Fruit fly (Drosophila melanogaster) whole organism, embryonic: ENCODE measurements around the gene CG16826.

Experiments
- Antp ChIP-seq: fragments of 200-800 bp; sonication (Bioruptor generic); optimal IDR thresholded peaks from 3 replicates; lab custom pipeline; 2016; ENCODE audit warnings: missing biosample characterization, missing genetic modification characterization
- Bdp1 ChIP-seq: fragments of 200-800 bp; sonication (Bioruptor generic); optimal IDR thresholded peaks from 3 replicates; lab custom pipeline; 2016; ENCODE audit warnings: missing biosample characterization, missing genetic modification characterization
- BtbVII ChIP-seq: fragments of 200-800 bp; sonication (Bioruptor generic); optimal IDR thresholded peaks from 3 replicates; lab custom pipeline; 2017; ENCODE audit warnings: missing biosample characterization, mild to moderate bottlenecking, missing genetic modification characterization
- CG13624 ChIP-seq: fragments of 200-800 bp; sonication (Bioruptor generic); optimal IDR thresholded peaks from 2 replicates; lab custom pipeline; 2016; ENCODE audit warnings: missing biosample characterization, missing genetic modification characterization
- CG14050 ChIP-seq: fragments of 200-800 bp; sonication (Bioruptor generic); IDR thresholded peaks from 3 replicates; pipeline ENCODE4 v1.3.6; 2022; ENCODE audit warnings: missing biosample characterization, missing genetic modification characterization
- CG1602 ChIP-seq: fragments of 200-800 bp; sonication (Bioruptor generic); optimal IDR thresholded peaks from 3 replicates; lab custom pipeline; 2016; ENCODE audit warnings: missing biosample characterization, missing genetic modification characterization
- CG17385 ChIP-seq: fragments of 200-800 bp; sonication (Bioruptor generic); optimal IDR thresholded peaks from 3 replicates; lab custom pipeline; 2018; ENCODE audit warnings: missing biosample characterization, mild to moderate bottlenecking, missing genetic modification characterization
- CG17568 ChIP-seq: fragments of 200-800 bp; sonication (Bioruptor generic); optimal IDR thresholded peaks from 2 replicates; lab custom pipeline; 2018; ENCODE audit warnings: missing biosample characterization, mild to moderate bottlenecking, missing genetic modification characterization, moderate library complexity
- CG17829 ChIP-seq: fragments of 200-800 bp; optimal IDR thresholded peaks from 2 replicates; lab custom pipeline; 2019; ENCODE audit warnings: missing biosample characterization, mild to moderate bottlenecking, missing genetic modification characterization, moderate library complexity
- CG17912 ChIP-seq: fragments of 200-800 bp; sonication (Bioruptor generic); optimal IDR thresholded peaks from 2 replicates; lab custom pipeline; 2018; ENCODE audit warnings: missing biosample characterization, mild to moderate bottlenecking, missing genetic modification characterization
- CG2116 ChIP-seq: fragments of 200-800 bp; sonication (Bioruptor generic); optimal IDR thresholded peaks from 3 replicates; lab custom pipeline; 2018; ENCODE audit warnings: missing biosample characterization, mild to moderate bottlenecking, missing genetic modification characterization
- CG2889 ChIP-seq: fragments of 200-800 bp; sonication (Bioruptor generic); IDR thresholded peaks from 3 replicates; pipeline ENCODE4 v1.3.6; 2022; ENCODE audit warnings: missing biosample characterization, missing genetic modification characterization
- CG32772 ChIP-seq: fragments of 200-800 bp; sonication (Bioruptor generic); IDR thresholded peaks from 2 replicates; pipeline ENCODE4 v1.3.6; 2022; ENCODE audit warnings: missing biosample characterization, missing genetic modification characterization
- CG3838 ChIP-seq: fragments of 200-800 bp; sonication (Bioruptor generic); optimal IDR thresholded peaks from 3 replicates; lab custom pipeline; 2016; ENCODE audit warnings: missing biosample characterization, missing genetic modification characterization
- CG4424 ChIP-seq: fragments of 200-800 bp; sonication (Bioruptor generic); optimal IDR thresholded peaks from 3 replicates; lab custom pipeline; 2016; ENCODE audit warnings: missing biosample characterization, missing genetic modification characterization
- CG5953 ChIP-seq: fragments of 200-800 bp; sonication (Bioruptor generic); IDR thresholded peaks from 2 replicates; pipeline ENCODE4 v1.3.6; 2022; ENCODE audit warnings: missing biosample characterization, missing genetic modification characterization
- CG6272 ChIP-seq: fragments of 200-800 bp; sonication (Bioruptor generic); IDR thresholded peaks from 2 replicates; pipeline ENCODE4 v1.3.6; 2022; ENCODE audit warnings: missing biosample characterization, missing genetic modification characterization
- CG7556 ChIP-seq: fragments of 200-800 bp; sonication (Bioruptor generic); optimal IDR thresholded peaks from 2 replicates; lab custom pipeline; 2017; ENCODE audit warnings: missing biosample characterization, mild to moderate bottlenecking, missing genetic modification characterization
- CG7745 ChIP-seq: fragments of 200-800 bp; sonication (Bioruptor generic); optimal IDR thresholded peaks from 2 replicates; lab custom pipeline; 2018; ENCODE audit warnings: missing biosample characterization, mild to moderate bottlenecking, missing genetic modification characterization, moderate library complexity
- D ChIP-seq, 2 experiments: fragments of 200-800 bp in 1 of 2; fragments of >200 bp in 1 of 2; sonication (Bioruptor generic) in 1 of 2; optimal IDR thresholded peaks; 2 replicates in 1 of 2; 3 replicates in 1 of 2; lab custom pipeline; 2017; ENCODE audit warnings: mild to moderate bottlenecking in 1 of 2, missing biosample characterization in 1 of 2, missing genetic modification characterization in 1 of 2, missing genetic modification reagents in 1 of 2
- Fer2 ChIP-seq: fragments of 200-800 bp; sonication (Bioruptor generic); optimal IDR thresholded peaks from 2 replicates; lab custom pipeline; 2018; ENCODE audit warnings: missing biosample characterization, mild to moderate bottlenecking, missing genetic modification characterization, moderate library complexity
- Fer3 ChIP-seq: fragments of 200-800 bp; sonication (Bioruptor generic); optimal IDR thresholded peaks from 2 replicates; lab custom pipeline; 2018; ENCODE audit warnings: missing biosample characterization, mild to moderate bottlenecking, missing genetic modification characterization, moderate library complexity
- H2.0 ChIP-seq: fragments of 200-800 bp; sonication (Bioruptor generic); IDR thresholded peaks from 2 replicates; pipeline ENCODE4 v1.3.6; 2022; ENCODE audit warnings: missing biosample characterization, missing genetic modification characterization
- HmgD ChIP-seq: fragments of 200-800 bp; sonication (Bioruptor generic); optimal IDR thresholded peaks from 3 replicates; lab custom pipeline; 2016; ENCODE audit warnings: missing biosample characterization, missing genetic modification characterization
- HmgZ ChIP-seq: fragments of 200-800 bp; sonication (Bioruptor generic); optimal IDR thresholded peaks from 2 replicates; lab custom pipeline; 2018; ENCODE audit warnings: missing biosample characterization, mild to moderate bottlenecking, missing genetic modification characterization
- Hmx ChIP-seq: fragments of 200-800 bp; sonication (Bioruptor generic); optimal IDR thresholded peaks from 2 replicates; lab custom pipeline; 2016; ENCODE audit warnings: missing biosample characterization, missing genetic modification characterization
- Hr3 ChIP-seq: fragments of 200-800 bp; sonication (Bioruptor generic); optimal IDR thresholded peaks from 3 replicates; lab custom pipeline; 2016; ENCODE audit warnings: missing biosample characterization, missing genetic modification characterization
- Jarid2 ChIP-seq: fragments of 200-800 bp; sonication (Bioruptor generic); optimal IDR thresholded peaks from 3 replicates; lab custom pipeline; 2017; ENCODE audit warnings: mild to moderate bottlenecking, missing biosample characterization, missing genetic modification reagents, missing genetic modification characterization
- Meics ChIP-seq: fragments of 200-800 bp; sonication (Bioruptor generic); optimal IDR thresholded peaks from 2 replicates; lab custom pipeline; 2017; ENCODE audit warnings: missing biosample characterization, mild to moderate bottlenecking, missing genetic modification characterization
- Nf-YC ChIP-seq: fragments of 200-800 bp; optimal IDR thresholded peaks from 3 replicates; lab custom pipeline; 2019; ENCODE audit warnings: missing biosample characterization, mild to moderate bottlenecking, missing genetic modification characterization, moderate library complexity
- Ravus ChIP-seq: fragments of 200-800 bp; sonication (Bioruptor generic); IDR thresholded peaks from 2 replicates; pipeline ENCODE4 v1.3.6; 2022; ENCODE audit warnings: missing biosample characterization, missing genetic modification characterization
- Rfx ChIP-seq: fragments of 200-800 bp; sonication (Bioruptor generic); IDR thresholded peaks from 2 replicates; pipeline ENCODE4 v1.3.6; 2022; ENCODE audit warnings: missing biosample characterization, missing genetic modification characterization
- ac ChIP-seq: fragments of 200-800 bp; sonication (Bioruptor generic); optimal IDR thresholded peaks from 3 replicates; lab custom pipeline; 2017; ENCODE audit warnings: missing biosample characterization, mild to moderate bottlenecking, missing genetic modification characterization
- ap ChIP-seq: fragments of 200-800 bp; sonication (Bioruptor generic); IDR thresholded peaks from 2 replicates; pipeline ENCODE4 v1.3.6; 2022; ENCODE audit warnings: missing biosample characterization, missing genetic modification characterization
- bcd ChIP-seq: fragments of 200-800 bp; sonication (Bioruptor generic); optimal IDR thresholded peaks from 2 replicates; lab custom pipeline; 2017; ENCODE audit warnings: missing biosample characterization, mild to moderate bottlenecking, missing genetic modification characterization
- chif ChIP-seq, 2 experiments: fragments of 200-800 bp; sonication (Bioruptor generic); optimal IDR thresholded peaks; 3 replicates each; lab custom pipeline; 2016; ENCODE audit warnings: missing biosample characterization in 2 of 2, missing genetic modification characterization in 2 of 2
- dan ChIP-seq: fragments of 200-800 bp; sonication (Bioruptor generic); IDR thresholded peaks from 2 replicates; pipeline ENCODE4 v1.3.6; 2022; ENCODE audit warnings: missing biosample characterization, missing genetic modification characterization
- gsb-n ChIP-seq: fragments of 200-800 bp; sonication (Bioruptor generic); optimal IDR thresholded peaks from 3 replicates; lab custom pipeline; 2018; ENCODE audit warnings: missing biosample characterization, mild to moderate bottlenecking, missing genetic modification characterization
- h ChIP-seq: fragments of >200 bp; optimal IDR thresholded peaks from 2 replicates; lab custom pipeline; 2017
- ind ChIP-seq: fragments of 200-800 bp; sonication (Bioruptor generic); optimal IDR thresholded peaks from 3 replicates; lab custom pipeline; 2016; ENCODE audit warnings: missing biosample characterization, missing genetic modification characterization
- insv ChIP-seq, 2 experiments: fragments of 200-800 bp; sonication (Bioruptor generic); optimal IDR thresholded peaks; 3 replicates each; lab custom pipeline; 2016 to 2018; ENCODE audit warnings: missing biosample characterization in 2 of 2, missing genetic modification characterization in 2 of 2
- jing ChIP-seq: fragments of 200-800 bp; sonication (Bioruptor generic); optimal IDR thresholded peaks from 2 replicates; lab custom pipeline; 2018; ENCODE audit warnings: missing biosample characterization, mild to moderate bottlenecking, missing genetic modification characterization
- nau ChIP-seq: fragments of 200-800 bp; sonication (Bioruptor generic); optimal IDR thresholded peaks from 3 replicates; lab custom pipeline; 2017; ENCODE audit warnings: missing biosample characterization, mild to moderate bottlenecking, missing genetic modification characterization, missing genetic modification reagents
- prd ChIP-seq, 3 experiments: fragments of >200 bp in 2 of 3; fragments of 200-800 bp in 1 of 3; sonication (Bioruptor generic) in 1 of 3; optimal IDR thresholded peaks in 2 of 3; IDR thresholded peaks in 1 of 3; 2 replicates in 2 of 3; 3 replicates in 1 of 3; pipeline versions ENCODE4 v1.3.6 to Lab custom; 2017 to 2022; ENCODE audit warnings: missing biosample characterization in 1 of 3, missing genetic modification characterization in 1 of 3
- rib ChIP-seq: fragments of 200-800 bp; sonication (Bioruptor generic); IDR thresholded peaks from 2 replicates; pipeline ENCODE4 v1.3.6; 2022; ENCODE audit warnings: missing biosample characterization, missing genetic modification characterization
- seq ChIP-seq: fragments of 200-800 bp; sonication (Bioruptor generic); IDR thresholded peaks from 2 replicates; pipeline ENCODE4 v1.3.6; 2022; ENCODE audit warnings: missing biosample characterization, missing genetic modification characterization
- sob ChIP-seq: fragments of 200-800 bp; sonication (Bioruptor generic); IDR thresholded peaks from 2 replicates; pipeline ENCODE4 v1.3.6; 2022; ENCODE audit warnings: missing biosample characterization, missing genetic modification characterization
- tup ChIP-seq: fragments of 200-800 bp; sonication (Bioruptor generic); optimal IDR thresholded peaks from 2 replicates; lab custom pipeline; 2016; ENCODE audit warnings: missing biosample characterization, mild to moderate bottlenecking, missing genetic modification characterization, moderate library complexity
- z ChIP-seq: fragments of 200-800 bp; sonication (Bioruptor generic); IDR thresholded peaks from 3 replicates; pipeline ENCODE4 v1.3.6; 2022; ENCODE audit warnings: missing biosample characterization, missing genetic modification characterization

The CG16826 gene

dm6 chr2L:13366109-13366747, 18.7 kb downstream of the CG16826 start, which contains the start of the genes Nnp-1 and Grx3 (continued):
- TF ChIP-seq sob (GFP tag; lab: Robert Waterston, UW) (peak; percentile 44; the same call in 1 of the 2 replicates), h (lab: Kevin White, UChicago) (no peak), CG5953 (no peak), prd (optimal IDR thresholded peaks at IDR 0.05; lab: Kevin White, UChicago) (no peak), prd (GFP tag; IDR thresholded peaks at IDR 0.05; lab: Robert Waterston, UW) (peak; percentile 58; the same call in 1 of the 3 replicates), Hr3 (peak; percentile 70), dan (GFP tag; lab: Robert Waterston, UW) (no peak), CG13624 (GFP tag; lab: Kevin White, UChicago) (no peak), Fer2 (tag; lab: Kevin White, UChicago) (peak; percentile 54), insv (GFP tag; optimal IDR thresholded peaks at IDR 0.05; lab: Kevin White, UChicago) (no peak), CG4424 (GFP tag; lab: Kevin White, UChicago) (peak; percentile 59), ac (no peak), Meics (GFP tag; lab: Kevin White, UChicago) (no peak), Jarid2 (GFP tag; lab: Kevin White, UChicago) (no peak), Rfx (GFP tag; lab: Robert Waterston, UW) (peak; percentile 61), D (optimal IDR thresholded peaks at IDR 0.05; lab: Kevin White, UChicago) (no peak), D (GFP tag; optimal IDR thresholded peaks at IDR 0.05; lab: Kevin White, UChicago) (peak; percentile 6)

dm6 chr2L:13367378-13367777, 19.8 kb downstream of the CG16826 start, which contains the start of gene Tap42:
Gene Tap42 (plus strand): TSS chr2L:13367617.
- no peak for TF ChIP-seq gsb-n (tag; lab: Kevin White, UChicago)
- TF ChIP-seq CG32772, result no peak
- TF ChIP-seq HmgD (GFP tag; lab: Kevin White, UChicago), result no peak
- no peak for TF ChIP-seq BtbVII
- TF ChIP-seq z, result no peak
- TF ChIP-seq CG7556 (GFP tag; lab: Kevin White, UChicago), result peak; percentile 7
- no peak for TF ChIP-seq Antp (GFP tag; lab: Kevin White, UChicago)
- TF ChIP-seq rib, result peak; percentile 81; the same call in 1 of the 2 replicates
- no peak for TF ChIP-seq CG14050 (GFP tag; lab: Robert Waterston, UW)
- no peak for TF ChIP-seq H2.0 (GFP tag; lab: Robert Waterston, UW)
- TF ChIP-seq Rfx (GFP tag; lab: Robert Waterston, UW), result peak; percentile 61
- TF ChIP-seq CG3838 (GFP tag; lab: Kevin White, UChicago), result no peak
- no peak for TF ChIP-seq seq (GFP tag; lab: Robert Waterston, UW)
- no peak for TF ChIP-seq Bdp1 (GFP tag; lab: Kevin White, UChicago)
- no peak for TF ChIP-seq tup (GFP tag; lab: Kevin White, UChicago)
- TF ChIP-seq jing, result no peak
- peak; percentile 4 for TF ChIP-seq CG1602 (GFP tag; lab: Kevin White, UChicago)
- peak; percentile 25 for TF ChIP-seq HmgZ (tag; lab: Kevin White, UChicago)
- TF ChIP-seq CG6272, result no peak
- no peak for TF ChIP-seq CG17568 (GFP tag; lab: Kevin White, UChicago)
- TF ChIP-seq CG7745 (tag; lab: Kevin White, UChicago), result no peak
- peak; percentile 24 for TF ChIP-seq CG17829
- no peak for TF ChIP-seq bcd
- TF ChIP-seq CG17912 (GFP tag; lab: Kevin White, UChicago), result no peak
- TF ChIP-seq Hmx, result no peak
- TF ChIP-seq Nf-YC, result peak; percentile 34
- no peak for TF ChIP-seq chif (GFP tag; optimal IDR thresholded peaks at IDR 0.05; lab: Kevin White, UChicago)
- no peak for TF ChIP-seq nau (GFP tag; lab: Kevin White, UChicago)
- TF ChIP-seq CG2116 (GFP tag; lab: Kevin White, UChicago), result no peak
- no peak for TF ChIP-seq ind (GFP tag; lab: Kevin White, UChicago)
- no peak for TF ChIP-seq Fer3 (tag; lab: Kevin White, UChicago)
- no peak for TF ChIP-seq CG2889 (GFP tag; lab: Robert Waterston, UW)
- TF ChIP-seq CG17385 (GFP tag; lab: Kevin White, UChicago), result peak; percentile 3
- TF ChIP-seq Ravus (GFP tag; lab: Robert Waterston, UW), result no peak
- TF ChIP-seq ap (GFP tag; lab: Robert Waterston, UW), result no peak
